Fruit fly (Drosophila melanogaster) whole organism, embryonic: ENCODE data around the gene CG17321.

ENCODE experiments used
- Asciz ChIP-seq: fragments of 200-800 bp; sonication (Bioruptor generic); optimal IDR thresholded peaks from 2 replicates; lab custom pipeline; 2017; ENCODE audit warnings: missing biosample characterization, mild to moderate bottlenecking, missing genetic modification characterization, missing genetic modification reagents
- B-H1 ChIP-seq: fragments of 200-800 bp; sonication (Bioruptor generic); IDR thresholded peaks from 3 replicates; pipeline ENCODE4 v1.3.6; 2022; ENCODE audit warnings: missing biosample characterization, missing genetic modification characterization
- CG12155 ChIP-seq: fragments of 200-800 bp; sonication (Bioruptor generic); optimal IDR thresholded peaks from 3 replicates; lab custom pipeline; 2016; ENCODE audit warnings: missing biosample characterization, missing genetic modification characterization
- CG13424 ChIP-seq: fragments of 200-800 bp; sonication (Bioruptor generic); optimal IDR thresholded peaks from 2 replicates; lab custom pipeline; 2019; ENCODE audit warnings: missing biosample characterization, mild to moderate bottlenecking, missing genetic modification characterization, moderate library complexity
- CG14441 ChIP-seq: fragments of 200-800 bp; sonication (Bioruptor generic); IDR thresholded peaks from 2 replicates; pipeline ENCODE4 v1.3.6; 2022; ENCODE audit warnings: missing biosample characterization, missing genetic modification characterization
- CG15011 ChIP-seq: fragments of 200-800 bp; sonication (Bioruptor generic); optimal IDR thresholded peaks from 3 replicates; lab custom pipeline; 2018; ENCODE audit warnings: missing biosample characterization, mild to moderate bottlenecking, missing genetic modification characterization
- CG16863 ChIP-seq: fragments of 200-800 bp; sonication (Bioruptor generic); optimal IDR thresholded peaks from 3 replicates; lab custom pipeline; 2016; ENCODE audit warnings: missing biosample characterization, missing genetic modification characterization
- CG17186 ChIP-seq: fragments of 200-800 bp; sonication (Bioruptor generic); optimal IDR thresholded peaks from 3 replicates; lab custom pipeline; 2017; ENCODE audit warnings: missing biosample characterization, missing genetic modification reagents, missing genetic modification characterization
- CG17912 ChIP-seq: fragments of 200-800 bp; sonication (Bioruptor generic); optimal IDR thresholded peaks from 2 replicates; lab custom pipeline; 2018; ENCODE audit warnings: missing biosample characterization, mild to moderate bottlenecking, missing genetic modification characterization
- CG3281 ChIP-seq: fragments of 200-800 bp; sonication (Bioruptor generic); optimal IDR thresholded peaks from 3 replicates; lab custom pipeline; 2017; ENCODE audit warnings: missing biosample characterization, mild to moderate bottlenecking, missing genetic modification characterization
- CG34422 ChIP-seq: fragments of 200-800 bp; sonication (Bioruptor generic); IDR thresholded peaks from 3 replicates; pipeline ENCODE4 v1.3.6; 2022; ENCODE audit warnings: missing biosample characterization, missing genetic modification characterization
- CG43689 ChIP-seq: fragments of 200-800 bp; sonication (Bioruptor generic); IDR thresholded peaks from 2 replicates; pipeline ENCODE4 v1.3.6; 2022; ENCODE audit warnings: missing biosample characterization, missing genetic modification characterization
- CG6654 ChIP-seq: fragments of 200-800 bp; sonication (Bioruptor generic); optimal IDR thresholded peaks from 2 replicates; lab custom pipeline; 2017; ENCODE audit warnings: missing biosample characterization, mild to moderate bottlenecking, missing genetic modification characterization
- CG8924 ChIP-seq: fragments of 200-800 bp; optimal IDR thresholded peaks from 3 replicates; lab custom pipeline; 2019; ENCODE audit warnings: missing biosample characterization, mild to moderate bottlenecking, missing genetic modification characterization, moderate library complexity
- CG9876 ChIP-seq: fragments of 200-800 bp; sonication (Bioruptor generic); optimal IDR thresholded peaks from 2 replicates; lab custom pipeline; 2016; ENCODE audit warnings: missing biosample characterization, missing genetic modification characterization
- CG9932 ChIP-seq: fragments of 200-800 bp; sonication (Bioruptor generic); IDR thresholded peaks from 2 replicates; pipeline ENCODE4 v1.3.6; 2022; ENCODE audit warnings: missing biosample characterization, missing genetic modification characterization
- Dek ChIP-seq: fragments of 200-800 bp; sonication (Bioruptor generic); optimal IDR thresholded peaks from 3 replicates; lab custom pipeline; 2019; ENCODE audit warnings: missing biosample characterization, mild to moderate bottlenecking, missing genetic modification characterization, moderate library complexity
- Dip3 ChIP-seq: fragments of 200-800 bp; sonication (Bioruptor generic); optimal IDR thresholded peaks from 3 replicates; lab custom pipeline; 2016; ENCODE audit warnings: missing biosample characterization, missing genetic modification characterization
- Elba2 ChIP-seq: fragments of 200-800 bp; sonication (Bioruptor generic); optimal IDR thresholded peaks from 3 replicates; lab custom pipeline; 2016; ENCODE audit warnings: missing biosample characterization, missing genetic modification characterization
- Fer1 ChIP-seq: fragments of 200-800 bp; sonication (Bioruptor generic); optimal IDR thresholded peaks from 2 replicates; lab custom pipeline; 2017; ENCODE audit warnings: missing biosample characterization, mild to moderate bottlenecking, missing genetic modification characterization
- Jarid2 ChIP-seq: fragments of 200-800 bp; sonication (Bioruptor generic); optimal IDR thresholded peaks from 3 replicates; lab custom pipeline; 2017; ENCODE audit warnings: mild to moderate bottlenecking, missing biosample characterization, missing genetic modification reagents, missing genetic modification characterization
- MBD-R2 ChIP-seq: fragments of 200-800 bp; sonication (Bioruptor generic); IDR thresholded peaks from 2 replicates; pipeline ENCODE4 v1.3.6; 2022; ENCODE audit warnings: missing biosample characterization, missing genetic modification characterization
- NK7.1 ChIP-seq: fragments of 200-800 bp; sonication (Bioruptor generic); optimal IDR thresholded peaks from 3 replicates; lab custom pipeline; 2016; ENCODE audit warnings: missing biosample characterization, missing genetic modification characterization
- Nf-YB ChIP-seq: fragments of 200-800 bp; sonication (Bioruptor generic); optimal IDR thresholded peaks from 3 replicates; lab custom pipeline; 2019; ENCODE audit warnings: missing biosample characterization, mild to moderate bottlenecking, missing genetic modification characterization, moderate library complexity
- Nf-YC ChIP-seq: fragments of 200-800 bp; optimal IDR thresholded peaks from 3 replicates; lab custom pipeline; 2019; ENCODE audit warnings: missing biosample characterization, mild to moderate bottlenecking, missing genetic modification characterization, moderate library complexity
- Six4 ChIP-seq: fragments of 200-800 bp; sonication (Bioruptor generic); optimal IDR thresholded peaks from 2 replicates; lab custom pipeline; 2016; ENCODE audit warnings: missing biosample characterization, missing genetic modification characterization
- Stat92E ChIP-seq, 3 experiments: fragments of >200 bp in 2 of 3; fragments of 200-800 bp in 1 of 3; sonication (Bioruptor generic) in 1 of 3; optimal IDR thresholded peaks; 2 replicates each; lab custom pipeline; 2017 to 2019; ENCODE audit warnings: missing biosample characterization in 3 of 3, missing genetic modification characterization in 3 of 3, mild to moderate bottlenecking in 1 of 3, moderate library complexity in 1 of 3
- ara ChIP-seq: fragments of 200-800 bp; sonication (Bioruptor generic); IDR thresholded peaks from 2 replicates; pipeline ENCODE4 v1.3.6; 2022; ENCODE audit warnings: missing biosample characterization, missing genetic modification characterization
- ase ChIP-seq: fragments of 200-800 bp; sonication (Bioruptor generic); IDR thresholded peaks from 3 replicates; pipeline ENCODE4 v1.3.6; 2022; ENCODE audit warnings: missing biosample characterization, missing genetic modification characterization
- ato ChIP-seq: fragments of 200-800 bp; sonication (Bioruptor generic); IDR thresholded peaks from 2 replicates; pipeline ENCODE4 v1.3.6; 2022; ENCODE audit warnings: missing biosample characterization, missing genetic modification characterization; ENCODE audit not compliant: partially characterized antibody
- az2 ChIP-seq: fragments of 200-800 bp; sonication (Bioruptor generic); optimal IDR thresholded peaks from 3 replicates; lab custom pipeline; 2016; ENCODE audit warnings: missing biosample characterization, missing genetic modification characterization
- bowl ChIP-seq: fragments of 200-800 bp; sonication (Bioruptor generic); IDR thresholded peaks from 2 replicates; pipeline ENCODE4 v1.3.6; 2022; ENCODE audit warnings: missing biosample characterization, missing genetic modification characterization
- caup ChIP-seq: fragments of 200-800 bp; sonication (Bioruptor generic); optimal IDR thresholded peaks from 3 replicates; lab custom pipeline; 2017; ENCODE audit warnings: missing biosample characterization, mild to moderate bottlenecking, missing genetic modification characterization, moderate library complexity; ENCODE audit not compliant: severe bottlenecking
- cg ChIP-seq: fragments of 200-800 bp; sonication (Bioruptor generic); optimal IDR thresholded peaks from 3 replicates; lab custom pipeline; 2019; ENCODE audit warnings: missing biosample characterization, mild to moderate bottlenecking, missing genetic modification characterization, moderate library complexity
- chinmo ChIP-seq: fragments of 200-800 bp; sonication (Bioruptor generic); IDR thresholded peaks from 4 replicates; pipeline ENCODE4 v1.3.6; 2022; ENCODE audit warnings: missing biosample characterization, missing genetic modification characterization; ENCODE audit not compliant: partially characterized antibody
- chn ChIP-seq: fragments of 200-800 bp; sonication (Bioruptor generic); optimal IDR thresholded peaks from 2 replicates; lab custom pipeline; 2016; ENCODE audit warnings: missing biosample characterization, missing genetic modification characterization
- crc ChIP-seq: fragments of 200-800 bp; sonication (Bioruptor generic); optimal IDR thresholded peaks from 2 replicates; lab custom pipeline; 2016; ENCODE audit warnings: missing biosample characterization, missing genetic modification characterization
- crp ChIP-seq, 2 experiments: fragments of 200-800 bp; sonication (Bioruptor generic); optimal IDR thresholded peaks; 2 replicates in 1 of 2; 3 replicates in 1 of 2; lab custom pipeline; 2017; ENCODE audit warnings: missing biosample characterization in 2 of 2, missing genetic modification characterization in 2 of 2, mild to moderate bottlenecking in 1 of 2, moderate library complexity in 1 of 2
- dan ChIP-seq: fragments of 200-800 bp; sonication (Bioruptor generic); IDR thresholded peaks from 2 replicates; pipeline ENCODE4 v1.3.6; 2022; ENCODE audit warnings: missing biosample characterization, missing genetic modification characterization
- dati ChIP-seq: fragments of 200-800 bp; sonication (Bioruptor generic); IDR thresholded peaks from 2 replicates; pipeline ENCODE4 v1.3.6; 2022; ENCODE audit warnings: missing biosample characterization, missing genetic modification characterization
- dmrt99B ChIP-seq: fragments of 200-800 bp; sonication (Bioruptor generic); optimal IDR thresholded peaks from 2 replicates; lab custom pipeline; 2018; ENCODE audit warnings: missing biosample characterization, mild to moderate bottlenecking, missing genetic modification characterization, moderate library complexity
- gcm2 ChIP-seq: fragments of 200-800 bp; sonication (Bioruptor generic); optimal IDR thresholded peaks from 2 replicates; lab custom pipeline; 2016; ENCODE audit warnings: missing biosample characterization, missing genetic modification characterization
- her ChIP-seq: fragments of 200-800 bp; sonication (Bioruptor generic); optimal IDR thresholded peaks from 2 replicates; lab custom pipeline; 2016; ENCODE audit warnings: missing biosample characterization, missing genetic modification characterization
- jumu ChIP-seq: fragments of 200-800 bp; sonication (Bioruptor generic); optimal IDR thresholded peaks from 3 replicates; lab custom pipeline; 2016; ENCODE audit warnings: missing biosample characterization, missing genetic modification characterization
- nau ChIP-seq: fragments of 200-800 bp; sonication (Bioruptor generic); optimal IDR thresholded peaks from 3 replicates; lab custom pipeline; 2017; ENCODE audit warnings: missing biosample characterization, mild to moderate bottlenecking, missing genetic modification characterization, missing genetic modification reagents
- pzg ChIP-seq: fragments of 200-800 bp; sonication (Bioruptor generic); optimal IDR thresholded peaks from 3 replicates; lab custom pipeline; 2018; ENCODE audit warnings: missing biosample characterization, mild to moderate bottlenecking, missing genetic modification characterization, moderate library complexity
- sens ChIP-seq: fragments of 200-800 bp; sonication (Bioruptor generic); peaks from one replicate; lab custom pipeline; 2016; ENCODE audit warnings: missing biosample characterization, missing genetic modification characterization
- sr ChIP-seq: fragments of 200-800 bp; sonication (Bioruptor generic); IDR thresholded peaks from 3 replicates; pipeline ENCODE4 v1.3.6; 2022; ENCODE audit warnings: missing biosample characterization, missing genetic modification characterization
- toy ChIP-seq: fragments of 200-800 bp; sonication (Bioruptor generic); IDR thresholded peaks from 2 replicates; pipeline ENCODE4 v1.3.6; 2022; ENCODE audit warnings: missing biosample characterization, missing genetic modification characterization
- ttk ChIP-seq: fragments of 200-800 bp; sonication (Bioruptor generic); IDR thresholded peaks from 2 replicates; pipeline ENCODE4 v2.1.2; 2022; ENCODE audit warnings: missing biosample characterization, missing genetic modification characterization
- zen2 ChIP-seq: fragments of 200-800 bp; sonication (Bioruptor generic); IDR thresholded peaks from 3 replicates; pipeline ENCODE4 v1.3.6; 2022; ENCODE audit warnings: missing biosample characterization, missing genetic modification characterization; ENCODE audit not compliant: partially characterized antibody

The CG17321 gene

dm6 chr2L:18881014-18881660 is 36.2 kb downstream of the CG17321 start, which contains the start of gene tup (continued):
- TF ChIP-seq toy (GFP tag; lab: Robert Waterston, UW): no peak
- TF ChIP-seq jumu: no peak
- TF ChIP-seq ato (GFP tag; lab: Robert Waterston, UW): 0 out of 2 replicates have a peak, but pooled peaks have one; percentile 14
- no peak for TF ChIP-seq Six4
- no peak for TF ChIP-seq CG13424
- TF ChIP-seq Asciz (GFP tag; lab: Kevin White, UChicago): no peak
- TF ChIP-seq CG14441 (GFP tag; lab: Robert Waterston, UW): no peak
- TF ChIP-seq CG15011 (GFP tag; lab: Kevin White, UChicago): no peak
- no peak for TF ChIP-seq crc (GFP tag; lab: Kevin White, UChicago)
- no peak for TF ChIP-seq ase (GFP tag; lab: Robert Waterston, UW)
- peak; percentile 17 for TF ChIP-seq CG8924 (tag; lab: Kevin White, UChicago)
- TF ChIP-seq CG16863: no peak
- TF ChIP-seq sens (GFP tag; lab: Kevin White, UChicago): peak; percentile 86
- TF ChIP-seq zen2 (GFP tag; lab: Robert Waterston, UW): 0 out of 3 replicates have a peak, but pooled peaks have one; percentile 20
- TF ChIP-seq ttk: peak; percentile 85
- no peak for TF ChIP-seq CG17912 (GFP tag; lab: Kevin White, UChicago)
- TF ChIP-seq dmrt99B: no peak
- no peak for TF ChIP-seq chn
- TF ChIP-seq bowl: no peak
- peak in 1 of 3 experiments; percentile 61 for TF ChIP-seq Stat92E (GFP tag; optimal IDR thresholded peaks at IDR 0.05; lab: Kevin White, UChicago)
- peak; percentile 25 for TF ChIP-seq gcm2 (GFP tag; lab: Kevin White, UChicago)
- no peak for TF ChIP-seq az2 (GFP tag; lab: Kevin White, UChicago)
- TF ChIP-seq Dek (tag; lab: Kevin White, UChicago): no peak
- TF ChIP-seq Dip3 (GFP tag; lab: Kevin White, UChicago): no peak
- TF ChIP-seq B-H1 (GFP tag; lab: Robert Waterston, UW): no peak
- no peak for TF ChIP-seq dati (GFP tag; lab: Robert Waterston, UW)
- TF ChIP-seq sr (GFP tag; lab: Robert Waterston, UW): no peak
- TF ChIP-seq pzg (GFP tag; lab: Kevin White, UChicago): no peak
- TF ChIP-seq CG43689: no peak
- no peak for TF ChIP-seq MBD-R2 (GFP tag; lab: Robert Waterston, UW)
- peak; percentile 99 for TF ChIP-seq Nf-YB (GFP tag; lab: Kevin White, UChicago)
- TF ChIP-seq CG6654 (GFP tag; lab: Kevin White, UChicago): no peak
- TF ChIP-seq NK7.1 (GFP tag; lab: Kevin White, UChicago): no peak
- TF ChIP-seq ara (GFP tag; lab: Robert Waterston, UW): no peak
- TF ChIP-seq CG9932 (GFP tag; lab: Robert Waterston, UW): no peak
- peak; percentile 42 for TF ChIP-seq nau (GFP tag; lab: Kevin White, UChicago)
- no peak for TF ChIP-seq CG17186 (GFP tag; lab: Kevin White, UChicago)
- peak; percentile 55 for TF ChIP-seq cg

DNA sequence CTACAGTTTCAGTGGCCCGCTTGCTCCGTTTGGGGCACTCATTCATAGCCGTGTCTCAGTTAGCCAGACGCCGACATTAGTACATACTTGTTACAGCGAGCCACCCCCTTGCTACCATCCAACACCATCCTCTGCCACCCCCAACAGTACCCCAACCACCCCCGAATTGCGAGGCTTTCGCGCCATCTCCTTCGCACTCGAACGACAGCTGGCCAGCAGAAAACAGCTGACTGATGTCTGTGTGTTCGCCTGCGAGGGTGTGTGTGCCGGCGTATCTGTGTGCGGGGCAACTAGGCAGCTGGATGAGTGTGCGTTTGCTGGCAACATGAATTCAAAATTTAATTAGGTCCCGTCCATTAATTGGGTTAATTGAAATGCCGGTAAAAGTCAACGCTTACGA is 37.8 kb downstream of the CG17321 start:
- no peak for TF ChIP-seq caup (GFP tag; lab: Kevin White, UChicago)
- TF ChIP-seq Elba2 (GFP tag; lab: Kevin White, UChicago): no peak
- TF ChIP-seq crp (GFP tag; optimal IDR thresholded peaks at IDR 0.05; lab: Kevin White, UChicago): peak in 1 of 2 experiments; percentile 68
- TF ChIP-seq her (GFP tag; lab: Kevin White, UChicago): no peak
- no peak for TF ChIP-seq MBD-R2 (GFP tag; lab: Robert Waterston, UW)
- TF ChIP-seq dan (GFP tag; lab: Robert Waterston, UW): no peak
- peak; percentile 41; the same call in 1 of the 4 replicates for TF ChIP-seq chinmo
- TF ChIP-seq CG12155 (GFP tag; lab: Kevin White, UChicago): no peak
- no peak for TF ChIP-seq CG9876 (GFP tag; lab: Kevin White, UChicago)
- no peak for TF ChIP-seq CG3281 (GFP tag; lab: Kevin White, UChicago)
- 0 out of 3 replicates have a peak, but pooled peaks have one; percentile 14 for TF ChIP-seq CG34422 (GFP tag; lab: Robert Waterston, UW)
- peak; percentile 39 for TF ChIP-seq Jarid2 (GFP tag; lab: Kevin White, UChicago)
- no peak for TF ChIP-seq Fer1 (GFP tag; lab: Kevin White, UChicago)
- TF ChIP-seq Nf-YC (tag; lab: Kevin White, UChicago): peak; percentile 84
